Worm (Caenorhabditis elegans) whole organism, L2 larva: Measurements from ENCODE around the gene R07E5.4.
"Not testable (repeated sequence)": the region's sequence is repeated elsewhere in the genome, so short reads cannot be mapped to it uniquely, and the experiment has no call there.

Experiments
- C34F6.9 ChIP-seq: fragments of 150-350 bp; optimal IDR thresholded peaks from 2 replicates; lab custom pipeline; 2014; ENCODE audit warnings: missing biosample characterization, missing genetic modification characterization
- F13H6.1 ChIP-seq: sonication (generic microtip); optimal IDR thresholded peaks from 2 replicates; lab custom pipeline; 2016; ENCODE audit warnings: missing genetic modification characterization, missing compliant biosample characterization
- Y55F3AM.14 ChIP-seq: fragments of 200-800 bp; sonication (Bioruptor generic); optimal IDR thresholded peaks from 2 replicates; lab custom pipeline; 2018; ENCODE audit warnings: mild to moderate bottlenecking, missing genetic modification characterization, missing compliant biosample characterization
- ama-1 ChIP-seq: fragments of 150-350 bp; optimal IDR thresholded peaks from 2 replicates; lab custom pipeline; 2018; ENCODE audit warnings: inconsistent platforms
- ceh-82 ChIP-seq: fragments of 150-350 bp; optimal IDR thresholded peaks from 2 replicates; lab custom pipeline; 2014; ENCODE audit warnings: missing biosample characterization, missing genetic modification characterization
- crh-2 ChIP-seq: sonication (generic microtip); optimal IDR thresholded peaks from 2 replicates; lab custom pipeline; 2017; ENCODE audit warnings: missing biosample characterization, missing genetic modification characterization
- dmd-4 ChIP-seq: sonication (generic microtip); optimal IDR thresholded peaks from 2 replicates; lab custom pipeline; 2017; ENCODE audit warnings: missing biosample characterization, missing genetic modification characterization
- elt-1 ChIP-seq: fragments of 150-350 bp; optimal IDR thresholded peaks from 2 replicates; lab custom pipeline; 2014; ENCODE audit warnings: missing biosample characterization, missing genetic modification characterization
- fos-1 ChIP-seq: fragments of 150-350 bp; optimal IDR thresholded peaks from 2 replicates; lab custom pipeline; 2014; ENCODE audit warnings: missing biosample characterization, missing genetic modification characterization
- gmeb-1 ChIP-seq: fragments of 150-350 bp; optimal IDR thresholded peaks from 2 replicates; lab custom pipeline; 2014; ENCODE audit warnings: missing biosample characterization, missing genetic modification characterization
- lin-11 ChIP-seq: fragments of 150-350 bp; sonication (generic microtip); optimal IDR thresholded peaks from 2 replicates; lab custom pipeline; 2014; ENCODE audit warnings: missing biosample characterization, missing genetic modification characterization, inconsistent platforms, mixed read lengths
- lin-13 ChIP-seq: fragments of 150-350 bp; optimal IDR thresholded peaks from 2 replicates; lab custom pipeline; 2014; ENCODE audit warnings: missing biosample characterization, missing genetic modification reagents, missing genetic modification characterization
- lin-39 ChIP-seq: fragments of 150-350 bp; optimal IDR thresholded peaks from 2 replicates; lab custom pipeline; 2014; ENCODE audit warnings: missing biosample characterization, missing genetic modification reagents, missing genetic modification characterization
- lsy-2 ChIP-seq, 2 experiments: fragments of 150-350 bp in 1 of 2; sonication (generic microtip) in 1 of 2; optimal IDR thresholded peaks; 2 replicates each; lab custom pipeline; 2014 to 2017; ENCODE audit warnings: missing biosample characterization in 2 of 2, missing genetic modification characterization in 2 of 2
- mab-5 ChIP-seq: fragments of 150-350 bp; optimal IDR thresholded peaks from 2 replicates; lab custom pipeline; 2014; ENCODE audit warnings: missing biosample characterization, missing genetic modification characterization
- mbf-1 ChIP-seq: sonication (generic microtip); optimal IDR thresholded peaks from 2 replicates; lab custom pipeline; 2017; ENCODE audit warnings: missing biosample characterization, missing genetic modification characterization
- nhr-10 ChIP-seq: sonication (generic microtip); optimal IDR thresholded peaks from 2 replicates; lab custom pipeline; 2017; ENCODE audit warnings: missing biosample characterization, missing genetic modification characterization
- nhr-129 ChIP-seq: fragments of 150-350 bp; optimal IDR thresholded peaks from 2 replicates; lab custom pipeline; 2014; ENCODE audit warnings: missing biosample characterization, missing genetic modification characterization
- nhr-21 ChIP-seq: fragments of 150-350 bp; optimal IDR thresholded peaks from 2 replicates; lab custom pipeline; 2014; ENCODE audit warnings: missing biosample characterization, missing genetic modification characterization
- nhr-25 ChIP-seq: fragments of 150-350 bp; sonication (generic microtip); optimal IDR thresholded peaks from 3 replicates; lab custom pipeline; 2014; ENCODE audit warnings: missing biosample characterization, missing genetic modification characterization
- peb-1 ChIP-seq: fragments of 150-350 bp; optimal IDR thresholded peaks from 2 replicates; lab custom pipeline; 2014; ENCODE audit warnings: missing biosample characterization, missing genetic modification characterization
- sem-4 ChIP-seq: fragments of 150-350 bp; optimal IDR thresholded peaks from 2 replicates; lab custom pipeline; 2014; ENCODE audit warnings: missing biosample characterization, missing genetic modification reagents, missing genetic modification characterization
- sma-3 ChIP-seq: sonication (generic microtip); optimal IDR thresholded peaks from 2 replicates; lab custom pipeline; 2016; ENCODE audit warnings: missing genetic modification reagents, missing genetic modification characterization, missing compliant biosample characterization
- sma-9 ChIP-seq, 2 experiments: fragments of 150-350 bp in 1 of 2; sonication (generic microtip) in 1 of 2; optimal IDR thresholded peaks; 2 replicates each; lab custom pipeline; 2014 to 2016; ENCODE audit warnings: missing genetic modification characterization in 2 of 2, mild to moderate bottlenecking in 1 of 2, missing biosample characterization in 1 of 2, missing compliant biosample characterization in 1 of 2, missing genetic modification reagents in 1 of 2, moderate library complexity in 1 of 2
- snpc-4 ChIP-seq: fragments of 150-350 bp; optimal IDR thresholded peaks from 2 replicates; lab custom pipeline; 2014; ENCODE audit warnings: missing biosample characterization, missing genetic modification characterization
- unc-39 ChIP-seq: fragments of 150-350 bp; optimal IDR thresholded peaks from 2 replicates; lab custom pipeline; 2014; ENCODE audit warnings: missing biosample characterization, missing genetic modification characterization
- unc-55 ChIP-seq: fragments of 150-350 bp; sonication (generic microtip); optimal IDR thresholded peaks from 3 replicates; lab custom pipeline; 2014; ENCODE audit warnings: missing biosample characterization, missing genetic modification reagents, missing genetic modification characterization
- unc-62 ChIP-seq: fragments of 150-350 bp; optimal IDR thresholded peaks from 2 replicates; lab custom pipeline; 2014; ENCODE audit warnings: missing biosample characterization, missing genetic modification reagents, missing genetic modification characterization
- zag-1 ChIP-seq: fragments of 150-350 bp; optimal IDR thresholded peaks from 2 replicates; lab custom pipeline; 2014; ENCODE audit warnings: missing biosample characterization, missing genetic modification characterization
- ztf-1 ChIP-seq: fragments of 200-800 bp; sonication (Bioruptor generic); conservative IDR thresholded peaks from 2 replicates; pipeline ENCODE4 v1.3.6; 2022; ENCODE audit warnings: missing genetic modification characterization, missing compliant biosample characterization
- ztf-4 ChIP-seq: fragments of 150-350 bp; optimal IDR thresholded peaks from 2 replicates; lab custom pipeline; 2014; ENCODE audit warnings: missing biosample characterization, missing genetic modification characterization

R07E5.4 gene

DNA sequence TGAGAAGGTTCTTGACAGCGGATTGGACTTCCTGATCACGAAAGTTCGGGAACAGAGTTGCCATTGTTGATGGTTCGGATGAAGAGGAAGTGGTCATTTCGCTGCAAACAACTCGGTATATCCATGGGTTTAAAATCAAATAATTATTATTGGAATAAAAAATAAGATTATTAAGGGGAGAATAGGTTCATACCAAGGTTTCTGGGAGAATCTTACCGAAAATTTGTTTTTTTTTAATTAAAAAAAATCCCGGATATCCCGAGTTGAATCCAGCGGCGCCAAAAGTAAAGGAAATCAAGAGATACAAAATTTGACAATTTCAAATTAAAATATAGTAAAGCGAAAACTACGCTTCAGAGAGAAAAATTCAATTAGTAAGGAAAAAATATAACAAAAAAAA lies 23.4 kb downstream of the R07E5.4 start, which contains the start of the genes R07E5.19 and pdcd-2:
R07E5.19 (minus strand) TSS at position 101 of the 400 bp plus-strand sequence.
pdcd-2 (minus strand) TSS at position 102 of the 400 bp plus-strand sequence.
- TF ChIP-seq unc-62 (GFP tag; lab: Kevin White, UChicago) (no peak), unc-55 (GFP tag; lab: Kevin White, UChicago) (no peak), sma-3 (GFP tag; lab: Kevin White, UChicago) (no peak), C34F6.9 (tag; lab: Kevin White, UChicago) (no peak), nhr-10 (no peak)

DNA sequence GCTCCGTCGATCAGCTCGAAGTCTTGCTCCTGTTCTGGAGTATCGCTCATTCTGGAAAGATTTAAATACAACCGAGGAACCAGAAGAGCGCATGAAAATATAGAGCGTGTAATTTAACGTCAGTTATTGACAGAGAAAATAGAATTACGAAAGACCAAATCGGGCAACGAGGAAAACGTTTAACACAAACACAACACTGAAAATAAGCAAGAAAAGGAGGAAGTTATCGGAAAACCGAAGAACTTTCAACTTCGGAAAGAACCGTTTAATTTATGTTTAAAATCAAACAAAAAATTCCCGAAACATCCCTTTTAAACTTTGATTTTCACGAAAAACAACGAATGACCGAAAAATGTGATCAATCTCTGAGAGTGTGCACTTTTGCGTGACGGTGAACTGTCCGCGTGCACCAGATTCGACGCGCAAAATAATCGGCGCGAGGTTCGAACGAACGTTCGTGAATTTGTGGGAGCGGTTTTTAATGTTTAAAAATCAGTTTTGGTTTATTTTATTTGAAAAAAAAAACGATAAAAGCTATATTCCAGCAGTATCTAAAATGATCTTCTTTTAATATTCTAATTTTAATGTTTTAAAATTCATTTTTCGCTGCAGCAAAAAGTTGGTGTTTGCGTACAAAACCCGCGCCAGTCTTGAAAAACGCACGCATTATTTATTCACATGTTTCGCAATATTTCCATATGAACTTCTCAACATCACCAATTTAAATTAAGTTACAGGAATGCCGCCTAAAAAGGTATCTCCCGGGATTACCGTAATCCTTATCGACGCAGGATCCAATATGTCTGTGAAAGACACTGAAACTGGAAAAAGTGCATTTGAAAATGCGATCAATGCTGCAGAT lies 24.8 kb downstream of the R07E5.4 start, which contains the start of the genes R07E5.7 and cku-80:
R07E5.7 (minus strand) TSS at position 51 of the 862 bp plus-strand sequence.
cku-80 (plus strand) TSS at position 732 of the 862 bp plus-strand sequence.
- peak; percentile 20 for TF ChIP-seq nhr-25 (tag; lab: Kevin White, UChicago)
- no peak for TF ChIP-seq sem-4 (tag; lab: Kevin White, UChicago)
- TF ChIP-seq nhr-129, result peak; percentile 38
- no peak for TF ChIP-seq ceh-82 (tag; lab: Kevin White, UChicago)
- TF ChIP-seq mab-5 (tag; lab: Kevin White, UChicago), result peak; percentile 6
- peak; percentile 59 for TF ChIP-seq F13H6.1 (tag; lab: Kevin White, UChicago)
- no peak for TF ChIP-seq zag-1 (tag; lab: Kevin White, UChicago)
- peak; percentile 66 for TF ChIP-seq crh-2 (tag; lab: Kevin White, UChicago)
- TF ChIP-seq fos-1 (tag; lab: Kevin White, UChicago), result no peak
- TF ChIP-seq C34F6.9 (tag; lab: Kevin White, UChicago), result peak; percentile 73
- TF ChIP-seq ztf-4 (tag; lab: Kevin White, UChicago), result no peak
- peak; percentile 88 for TF ChIP-seq gmeb-1
- TF ChIP-seq ama-1 (lab: Kevin White, UChicago), result peak; percentile 48
- no peak for TF ChIP-seq ztf-1 (GFP tag; lab: Robert Waterston, UW)
- peak; percentile 52 for TF ChIP-seq lin-13 (GFP tag; lab: Kevin White, UChicago)
- TF ChIP-seq mbf-1, result no peak
- peak; percentile 61 to 82 for TF ChIP-seq lsy-2 (tag; optimal IDR thresholded peaks at IDR 0.05; lab: Kevin White, UChicago)
- TF ChIP-seq sma-9 (GFP tag; optimal IDR thresholded peaks at IDR 0.05; lab: Kevin White, UChicago), result peak; percentile 61
- TF ChIP-seq sma-9 (tag; optimal IDR thresholded peaks at IDR 0.05; lab: Kevin White, UChicago), result no peak
- no peak for TF ChIP-seq elt-1 (tag; lab: Kevin White, UChicago)
- TF ChIP-seq dmd-4 (tag; lab: Kevin White, UChicago), result no peak
- no peak for TF ChIP-seq lin-39
- TF ChIP-seq Y55F3AM.14 (GFP tag; lab: Kevin White, UChicago), result no peak
- TF ChIP-seq lin-11 (tag; lab: Kevin White, UChicago), result peak; percentile 43
- peak; percentile 67 for TF ChIP-seq sma-3 (GFP tag; lab: Kevin White, UChicago)
- peak; percentile 62 for TF ChIP-seq unc-55 (GFP tag; lab: Kevin White, UChicago)
- peak; percentile 38 for TF ChIP-seq nhr-21 (tag; lab: Kevin White, UChicago)
- peak; percentile 58 for TF ChIP-seq snpc-4 (tag; lab: Kevin White, UChicago)
- TF ChIP-seq, all 48 proteins: peak for 16

DNA sequence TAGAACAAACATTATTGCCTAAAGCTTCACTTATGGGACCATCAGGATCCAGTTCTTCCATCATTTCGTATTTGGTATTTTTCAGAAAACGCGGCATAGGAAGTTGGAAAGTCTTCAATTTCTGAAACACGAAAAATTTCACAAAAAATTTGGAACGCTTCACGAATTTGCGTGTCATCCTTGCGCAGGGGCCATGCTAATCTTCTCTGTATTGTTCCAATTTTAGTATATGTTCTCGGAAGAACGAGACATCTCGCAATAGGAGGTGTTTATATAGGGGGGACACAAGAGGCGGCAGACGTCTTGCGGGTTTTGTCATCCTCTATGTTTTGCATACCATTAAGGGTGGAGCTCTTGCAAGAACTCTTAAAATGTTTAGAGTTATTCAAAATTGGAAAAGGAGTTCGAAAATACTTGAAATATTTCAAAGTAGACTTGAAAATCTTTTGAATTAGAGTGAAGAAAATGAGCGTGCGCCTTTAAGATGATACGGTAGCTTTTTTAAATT lies 32.2 kb downstream of the R07E5.4 start:
- TF ChIP-seq sma-9 (GFP tag; optimal IDR thresholded peaks at IDR 0.05; lab: Kevin White, UChicago), result peak; percentile 13
- not testable (repeated sequence) for TF ChIP-seq sma-9 (tag; optimal IDR thresholded peaks at IDR 0.05; lab: Kevin White, UChicago)
- peak; percentile 37 to 44 for TF ChIP-seq lsy-2 (tag; optimal IDR thresholded peaks at IDR 0.05; lab: Kevin White, UChicago)
- peak; percentile 95 for TF ChIP-seq snpc-4 (tag; lab: Kevin White, UChicago)

DNA sequence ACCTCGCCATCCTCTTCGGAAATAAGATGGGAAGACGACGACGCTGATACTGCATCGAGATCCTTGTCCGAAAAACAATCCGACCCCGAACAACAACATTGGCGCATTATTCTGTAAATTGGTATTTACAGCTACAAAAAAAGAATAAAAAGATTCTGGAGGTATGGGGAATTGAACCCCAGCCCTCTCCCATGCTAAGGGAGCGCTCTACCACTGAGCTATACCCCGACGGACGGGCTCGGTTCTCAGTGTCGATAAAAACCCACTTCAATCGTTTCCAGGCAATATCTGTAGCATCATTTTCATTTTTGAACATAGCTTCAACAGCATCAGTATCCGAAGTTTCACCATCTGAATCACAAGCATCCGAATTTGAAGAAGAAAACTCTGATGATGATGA lies 34.2 kb downstream of the R07E5.4 start:
- TF ChIP-seq unc-55 (GFP tag; lab: Kevin White, UChicago), result peak; percentile 11
- TF ChIP-seq nhr-129, result peak; percentile 14
- no peak for TF ChIP-seq zag-1 (tag; lab: Kevin White, UChicago)

DNA sequence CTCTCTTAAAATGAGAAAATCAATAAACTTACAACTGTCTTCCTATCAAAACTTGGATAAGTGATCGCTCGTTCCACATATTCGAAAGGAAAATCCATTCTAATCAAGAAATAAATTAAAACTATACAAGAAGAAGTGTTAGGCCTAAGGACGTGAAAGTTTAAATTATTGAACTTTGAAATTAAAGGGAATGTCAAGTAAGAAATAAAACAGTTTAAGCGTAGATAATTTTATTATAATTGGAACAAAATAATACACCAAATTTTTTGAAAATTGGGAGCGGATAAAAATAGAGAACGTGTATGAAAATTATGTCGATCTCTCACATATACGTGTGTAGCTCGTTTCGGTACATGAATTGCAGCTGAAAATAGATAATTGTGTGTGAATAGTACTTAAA lies 34.8 kb downstream of the R07E5.4 start, which contains the start of gene C28A5.6:
C28A5.6 (minus strand) TSS at position 101 of the 400 bp plus-strand sequence.
- TF ChIP-seq elt-1 (tag; lab: Kevin White, UChicago), result no peak
- no peak for TF ChIP-seq dmd-4 (tag; lab: Kevin White, UChicago)
- TF ChIP-seq peb-1 (tag; lab: Kevin White, UChicago), result no peak
- TF ChIP-seq unc-39 (tag; lab: Kevin White, UChicago), result no peak
- TF ChIP-seq ama-1 (lab: Kevin White, UChicago), result no peak
- TF ChIP-seq nhr-129, result no peak
